Fruit fly (Drosophila melanogaster): ENCODE data around the gene TMEM216.

dm6 chr3R:8704669-8705068 is 11.4 kb upstream of the TMEM216 start:
- TF ChIP-seq psq (optimal IDR thresholded peaks at IDR 0.05) (no peak), h (optimal IDR thresholded peaks at IDR 0.05) (no peak), insv (optimal IDR thresholded peaks at IDR 0.05) (no peak), Sin3A (optimal IDR thresholded peaks at IDR 0.05) (no peak), ttk (optimal IDR thresholded peaks at IDR 0.05) (no peak), Myc (optimal IDR thresholded peaks at IDR 0.05) (no peak)

Data from Kc167 (cell line).